Worm (Caenorhabditis elegans) whole organism, young adult: ENCODE measurements around the gene got-2.2.

Experiments used
- B0035.1 ChIP-seq: sonication (generic microtip); optimal IDR thresholded peaks from 2 replicates; lab custom pipeline; 2016; ENCODE audit warnings: missing genetic modification characterization, mild to moderate bottlenecking, missing compliant biosample characterization, missing genotype, missing genetic modification reagents
- B0336.3 ChIP-seq: fragments of 200-800 bp; sonication (Bioruptor generic); IDR thresholded peaks from 2 replicates; pipeline ENCODE4 v1.3.6; 2022; ENCODE audit warnings: missing genetic modification characterization, missing compliant biosample characterization
- F23B12.7 ChIP-seq: sonication (generic microtip); optimal IDR thresholded peaks from 2 replicates; lab custom pipeline; 2017; ENCODE audit warnings: missing genetic modification characterization, mild to moderate bottlenecking, missing compliant biosample characterization, antibody characterized with exemption, moderate library complexity; ENCODE audit not compliant: insufficient read depth
- F33H1.4 ChIP-seq: fragments of 200-800 bp; sonication (Bioruptor generic); IDR thresholded peaks from 2 replicates; pipeline ENCODE4 v1.3.6; 2022; ENCODE audit warnings: missing genetic modification reagents, missing genetic modification characterization, missing compliant biosample characterization
- F39B2.1 ChIP-seq: fragments of 200-800 bp; sonication (Bioruptor generic); IDR thresholded peaks from 2 replicates; pipeline ENCODE4 v1.3.6; 2022; ENCODE audit warnings: missing genetic modification reagents, missing genetic modification characterization, missing compliant biosample characterization
- F49E8.2 ChIP-seq: sonication (generic microtip); optimal IDR thresholded peaks from 3 replicates; lab custom pipeline; 2017; ENCODE audit warnings: missing genetic modification characterization, mild to moderate bottlenecking, missing compliant biosample characterization, antibody characterized with exemption, moderate library complexity; ENCODE audit not compliant: insufficient read depth
- F52B5.7 ChIP-seq: sonication (generic microtip); optimal IDR thresholded peaks from 2 replicates; lab custom pipeline; 2016; ENCODE audit warnings: mild to moderate bottlenecking, missing genetic modification characterization, missing compliant biosample characterization
- K12H6.12 ChIP-seq: fragments of 200-800 bp; sonication (Bioruptor generic); optimal IDR thresholded peaks from 2 replicates; lab custom pipeline; 2018; ENCODE audit warnings: mild to moderate bottlenecking, missing genetic modification characterization, missing compliant biosample characterization
- T26A5.8 ChIP-seq: sonication (generic microtip); optimal IDR thresholded peaks from 2 replicates; lab custom pipeline; 2016; ENCODE audit warnings: missing genetic modification characterization, missing compliant biosample characterization
- attf-3 ChIP-seq: fragments of 200-800 bp; sonication (Bioruptor generic); conservative IDR thresholded peaks from 2 replicates; pipeline ENCODE4 v1.3.6; 2022; ENCODE audit warnings: missing genetic modification reagents, missing genetic modification characterization, missing compliant biosample characterization
- cebp-1 ChIP-seq, 2 experiments: fragments of 200-800 bp in 1 of 2; sonication (Bioruptor generic) in 1 of 2; sonication (generic microtip) in 1 of 2; IDR thresholded peaks in 1 of 2; optimal IDR thresholded peaks in 1 of 2; 2 replicates each; pipeline versions ENCODE4 v1.3.6 to Lab custom; 2017 to 2022; ENCODE audit warnings: missing compliant biosample characterization in 2 of 2, missing genetic modification characterization in 2 of 2, mild to moderate bottlenecking in 1 of 2, missing genetic modification reagents in 1 of 2, moderate library complexity in 1 of 2
- cebp-2 ChIP-seq: fragments of 200-800 bp; sonication (Bioruptor generic); IDR thresholded peaks from 2 replicates; pipeline ENCODE4 v1.3.6; 2022; ENCODE audit warnings: missing genetic modification characterization, missing compliant biosample characterization
- ceh-79 ChIP-seq: sonication (generic microtip); optimal IDR thresholded peaks from 2 replicates; lab custom pipeline; 2017; ENCODE audit warnings: mild to moderate bottlenecking, missing genetic modification characterization, missing compliant biosample characterization
- egrh-3 ChIP-seq: fragments of 200-800 bp; sonication (Bioruptor generic); IDR thresholded peaks from 2 replicates; pipeline ENCODE4 v1.3.6; 2022; ENCODE audit warnings: missing genetic modification reagents, missing genetic modification characterization, missing compliant biosample characterization
- hlh-26 ChIP-seq: fragments of 200-800 bp; sonication (Bioruptor generic); conservative IDR thresholded peaks from 2 replicates; pipeline ENCODE4 v1.3.6; 2022; ENCODE audit warnings: missing genetic modification reagents, missing genetic modification characterization, missing compliant biosample characterization
- hmg-20 ChIP-seq: fragments of 200-800 bp; sonication (Bioruptor generic); IDR thresholded peaks from 2 replicates; pipeline ENCODE4 v1.3.6; 2022; ENCODE audit warnings: missing genetic modification reagents, missing genetic modification characterization, missing compliant biosample characterization
- hrde-1 ChIP-seq: sonication (generic microtip); optimal IDR thresholded peaks from 2 replicates; lab custom pipeline; 2016; ENCODE audit warnings: missing genetic modification characterization, mild to moderate bottlenecking, missing compliant biosample characterization, moderate library complexity, missing genotype, missing genetic modification reagents, borderline replicate concordance
- let-526 ChIP-seq: fragments of 200-800 bp; sonication (Bioruptor generic); IDR thresholded peaks from 2 replicates; pipeline ENCODE4 v1.3.6; 2022; ENCODE audit warnings: missing genetic modification reagents, missing genetic modification characterization, missing compliant biosample characterization
- let-607 ChIP-seq, 2 experiments: fragments of 200-800 bp in 1 of 2; sonication (Bioruptor generic) in 1 of 2; sonication (generic microtip) in 1 of 2; optimal IDR thresholded peaks; 2 replicates each; lab custom pipeline; 2016 to 2018; ENCODE audit warnings: mild to moderate bottlenecking in 2 of 2, missing compliant biosample characterization in 2 of 2, missing genetic modification characterization in 2 of 2, moderate library complexity in 2 of 2, missing genotype in 1 of 2
- lin-40 ChIP-seq: sonication (generic microtip); optimal IDR thresholded peaks from 2 replicates; lab custom pipeline; 2016; ENCODE audit warnings: missing genetic modification characterization, mild to moderate bottlenecking, missing compliant biosample characterization, missing genotype, missing genetic modification reagents
- lir-1 ChIP-seq: fragments of 200-800 bp; sonication (Bioruptor generic); conservative IDR thresholded peaks from 2 replicates; pipeline ENCODE4 v1.3.6; 2022; ENCODE audit warnings: missing genetic modification reagents, missing genetic modification characterization, missing compliant biosample characterization
- madf-10 ChIP-seq: sonication (generic microtip); optimal IDR thresholded peaks from 2 replicates; lab custom pipeline; 2016; ENCODE audit warnings: mild to moderate bottlenecking, missing genetic modification characterization, missing compliant biosample characterization
- madf-6 ChIP-seq: fragments of 200-800 bp; sonication (Bioruptor generic); IDR thresholded peaks from 2 replicates; pipeline ENCODE4 v1.3.6; 2022; ENCODE audit warnings: missing genetic modification reagents, missing genetic modification characterization, missing compliant biosample characterization
- nhr-120 ChIP-seq: fragments of 200-800 bp; sonication (Bioruptor generic); IDR thresholded peaks from 2 replicates; pipeline ENCODE4 v1.3.6; 2022; ENCODE audit warnings: missing genetic modification characterization, missing compliant biosample characterization
- nhr-179 ChIP-seq: sonication (generic microtip); optimal IDR thresholded peaks from 2 replicates; lab custom pipeline; 2016; ENCODE audit warnings: mild to moderate bottlenecking, missing genetic modification characterization, missing compliant biosample characterization
- nhr-27 ChIP-seq: fragments of 200-800 bp; sonication (Bioruptor generic); optimal IDR thresholded peaks from 2 replicates; lab custom pipeline; 2018; ENCODE audit warnings: mild to moderate bottlenecking, missing genetic modification characterization, moderate library complexity, missing compliant biosample characterization
- nhr-80 ChIP-seq: sonication (generic microtip); optimal IDR thresholded peaks from 2 replicates; lab custom pipeline; 2016; ENCODE audit warnings: missing genetic modification characterization, missing compliant biosample characterization
- nhr-90 ChIP-seq: sonication (generic microtip); optimal IDR thresholded peaks from 2 replicates; lab custom pipeline; 2016; ENCODE audit warnings: missing genotype, mild to moderate bottlenecking, missing genetic modification characterization, missing compliant biosample characterization
- rec-8 ChIP-seq, 2 experiments: sonication (generic microtip); optimal IDR thresholded peaks; 2 replicates each; lab custom pipeline; 2016; ENCODE audit warnings: mild to moderate bottlenecking in 2 of 2, missing genetic modification characterization in 2 of 2, missing genetic modification reagents in 2 of 2, missing genotype in 2 of 2, missing biosample characterization in 1 of 2, missing compliant biosample characterization in 1 of 2, moderate library complexity in 1 of 2
- rpc-1 ChIP-seq, 2 experiments: fragments of 150-350 bp in 1 of 2; sonication (generic microtip) in 1 of 2; optimal IDR thresholded peaks; 2 replicates each; lab custom pipeline; 2014 to 2018; ENCODE audit warnings: missing biosample characterization in 1 of 2, missing genetic modification characterization in 1 of 2, missing genetic modification reagents in 1 of 2, missing genotype in 1 of 2
- sea-2 ChIP-seq: fragments of 200-800 bp; sonication (Bioruptor generic); IDR thresholded peaks from 2 replicates; pipeline ENCODE4 v1.3.6; 2022; ENCODE audit warnings: missing genetic modification characterization, missing compliant biosample characterization
- snpc-3.4 ChIP-seq: sonication (generic microtip); optimal IDR thresholded peaks from 2 replicates; lab custom pipeline; 2017; ENCODE audit warnings: missing genetic modification characterization, mild to moderate bottlenecking, missing compliant biosample characterization, antibody characterized with exemption, moderate library complexity, missing genotype, missing genetic modification reagents
- tbp1 ChIP-seq: fragments of 200-800 bp; sonication (Bioruptor generic); optimal IDR thresholded peaks from 2 replicates; lab custom pipeline; 2018; ENCODE audit warnings: mild to moderate bottlenecking, missing genetic modification characterization, missing compliant biosample characterization
- ztf-26 ChIP-seq: sonication (generic microtip); optimal IDR thresholded peaks from 2 replicates; lab custom pipeline; 2017; ENCODE audit warnings: missing genetic modification characterization, missing compliant biosample characterization
- ztf-28 ChIP-seq: fragments of 200-800 bp; sonication (Bioruptor generic); IDR thresholded peaks from 2 replicates; pipeline ENCODE4 v1.3.6; 2022; ENCODE audit warnings: missing genetic modification reagents, missing genetic modification characterization, missing compliant biosample characterization
- ztf-3 ChIP-seq: fragments of 200-800 bp; sonication (Bioruptor generic); optimal IDR thresholded peaks from 2 replicates; lab custom pipeline; 2018; ENCODE audit warnings: mild to moderate bottlenecking, missing genetic modification characterization, missing compliant biosample characterization

got-2.2 gene

ce11 chrX:6204696-6205232, 36.0 kb upstream of the got-2.2 start, which contains the start of gene bca-1:
bca-1 (minus strand) TSS chrX:6204746.
- TF ChIP-seq K12H6.12 (tag; lab: Kevin White, UChicago) = no peak
- TF ChIP-seq rec-8 (tag; optimal IDR thresholded peaks at IDR 0.05; lab: Kevin White, UChicago) = no peak
- no peak for TF ChIP-seq cebp-1 (GFP tag; IDR thresholded peaks at IDR 0.05; lab: Robert Waterston, UW)
- peak; percentile 11 for TF ChIP-seq cebp-1 (tag; optimal IDR thresholded peaks at IDR 0.05; lab: Kevin White, UChicago)
- TF ChIP-seq ztf-26 (tag; lab: Kevin White, UChicago) = peak; percentile 55
- TF ChIP-seq rpc-1 (optimal IDR thresholded peaks at IDR 0.05; lab: Kevin White, UChicago) = no peak
- no peak for TF ChIP-seq rpc-1 (tag; optimal IDR thresholded peaks at IDR 0.05; lab: Kevin White, UChicago)
- no peak for TF ChIP-seq B0336.3 (GFP tag; lab: Robert Waterston, UW)
- TF ChIP-seq egrh-3 (GFP tag; lab: Robert Waterston, UW) = no peak
- peak; percentile 56 for TF ChIP-seq lin-40
- TF ChIP-seq let-607 (tag; optimal IDR thresholded peaks at IDR 0.05; lab: Kevin White, UChicago) = no peak
- no peak for TF ChIP-seq B0035.1 (tag; lab: Kevin White, UChicago)
- TF ChIP-seq nhr-27 (tag; lab: Kevin White, UChicago) = no peak
- no peak for TF ChIP-seq ceh-79
- no peak for TF ChIP-seq T26A5.8 (tag; lab: Kevin White, UChicago)
- no peak for TF ChIP-seq ztf-28 (GFP tag; lab: Robert Waterston, UW)
- TF ChIP-seq sea-2 (GFP tag; lab: Robert Waterston, UW) = no peak
- no peak for TF ChIP-seq attf-3 (GFP tag; lab: Robert Waterston, UW)
- no peak for TF ChIP-seq lir-1 (GFP tag; lab: Robert Waterston, UW)
- TF ChIP-seq tbp1 (GFP tag; lab: Kevin White, UChicago) = no peak
- TF ChIP-seq hmg-20 (GFP tag; lab: Robert Waterston, UW) = no peak
- TF ChIP-seq ztf-3 (GFP tag; lab: Kevin White, UChicago) = no peak
- no peak for TF ChIP-seq madf-6 (GFP tag; lab: Robert Waterston, UW)
- TF ChIP-seq cebp-2 (GFP tag; lab: Robert Waterston, UW) = no peak
- TF ChIP-seq nhr-90 (tag; lab: Kevin White, UChicago) = no peak
- no peak for TF ChIP-seq snpc-3.4 (tag; lab: Kevin White, UChicago)
- TF ChIP-seq nhr-179 (tag; lab: Kevin White, UChicago) = no peak
- no peak for TF ChIP-seq F23B12.7 (tag; lab: Kevin White, UChicago)
- no peak for TF ChIP-seq madf-10 (tag; lab: Kevin White, UChicago)
- TF ChIP-seq nhr-80 (tag; lab: Kevin White, UChicago) = peak; percentile 52
- no peak for TF ChIP-seq F49E8.2 (tag; lab: Kevin White, UChicago)
- TF ChIP-seq, all 124 proteins: peak for 4

DNA sequence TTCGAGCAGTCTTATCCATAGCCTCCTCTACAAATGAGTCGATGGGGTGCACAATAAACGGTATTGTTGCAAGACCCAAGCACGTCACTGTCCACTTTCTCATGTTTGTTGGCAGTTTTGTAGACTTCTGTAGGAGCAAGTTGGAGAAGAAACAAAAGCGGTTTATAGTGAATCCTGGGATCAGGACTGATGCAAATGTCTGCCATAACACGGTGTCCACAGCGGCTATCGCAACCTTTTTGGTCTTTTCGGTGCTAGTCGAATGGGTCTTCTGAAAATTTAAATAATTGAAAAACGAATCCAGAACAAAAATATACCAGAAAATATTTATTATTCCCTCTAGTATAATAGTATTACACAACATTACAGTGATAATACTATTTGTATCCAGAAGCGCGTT, 35.5 kb upstream of the got-2.2 start:
- TF ChIP-seq nhr-120 (GFP tag; lab: Robert Waterston, UW) = no peak
- no peak for TF ChIP-seq F52B5.7
- TF ChIP-seq hrde-1 (tag; lab: Kevin White, UChicago) = no peak
- TF ChIP-seq hlh-26 (GFP tag; lab: Robert Waterston, UW) = no peak
- no peak for TF ChIP-seq F33H1.4 (GFP tag; lab: Robert Waterston, UW)
- no peak for TF ChIP-seq let-526
- TF ChIP-seq F39B2.1 = no peak
